Fruit fly (Drosophila melanogaster) whole organism, embryonic: Measurements from ENCODE around the gene Pgant7.
A peak's percentile ranks its signal among the peaks of the same experiment; 100 is the strongest.

Experiments used
- Atf-2 ChIP-seq: fragments of 200-800 bp; sonication (Bioruptor generic); optimal IDR thresholded peaks from 2 replicates; lab custom pipeline; 2016; ENCODE audit warnings: missing biosample characterization, missing genetic modification characterization
- Awh ChIP-seq: fragments of 200-800 bp; sonication (Bioruptor generic); IDR thresholded peaks from 2 replicates; pipeline ENCODE4, ENCODE4 v1.3.6; 2022; ENCODE audit warnings: missing biosample characterization, missing genetic modification characterization
- Bgb ChIP-seq: fragments of 200-800 bp; sonication (Bioruptor generic); IDR thresholded peaks from 2 replicates; pipeline ENCODE4 v1.3.6; 2022; ENCODE audit warnings: missing biosample characterization, missing genetic modification characterization; ENCODE audit not compliant: partially characterized antibody
- CG10267 ChIP-seq: fragments of 200-800 bp; sonication (Bioruptor generic); optimal IDR thresholded peaks from 2 replicates; lab custom pipeline; 2018; ENCODE audit warnings: missing biosample characterization, mild to moderate bottlenecking, missing genetic modification characterization, moderate library complexity
- CG11696 ChIP-seq: fragments of 200-800 bp; sonication (Bioruptor generic); IDR thresholded peaks from 2 replicates; pipeline ENCODE4 v1.3.6; 2022; ENCODE audit warnings: missing biosample characterization, missing genetic modification characterization
- CG13296 ChIP-seq: fragments of 200-800 bp; sonication (Bioruptor generic); optimal IDR thresholded peaks from 3 replicates; lab custom pipeline; 2018; ENCODE audit warnings: missing biosample characterization, mild to moderate bottlenecking, missing genetic modification characterization
- CG14050 ChIP-seq: fragments of 200-800 bp; sonication (Bioruptor generic); IDR thresholded peaks from 3 replicates; pipeline ENCODE4 v1.3.6; 2022; ENCODE audit warnings: missing biosample characterization, missing genetic modification characterization
- CG1792 ChIP-seq: fragments of 200-800 bp; sonication (Bioruptor generic); optimal IDR thresholded peaks from 2 replicates; lab custom pipeline; 2016; ENCODE audit warnings: missing biosample characterization, missing genetic modification characterization
- CG34224 ChIP-seq: fragments of 200-800 bp; sonication (Bioruptor generic); IDR thresholded peaks from 3 replicates; pipeline ENCODE4 v1.3.6; 2022; ENCODE audit warnings: missing biosample characterization, missing genetic modification characterization; ENCODE audit not compliant: partially characterized antibody
- CG4282 ChIP-seq: fragments of 200-800 bp; sonication (Bioruptor generic); optimal IDR thresholded peaks from 2 replicates; lab custom pipeline; 2016; ENCODE audit warnings: missing biosample characterization, missing genetic modification characterization
- CG7357 ChIP-seq: fragments of 200-800 bp; sonication (Bioruptor generic); IDR thresholded peaks from 3 replicates; pipeline ENCODE4 v1.3.6; 2022; ENCODE audit warnings: missing biosample characterization, missing genetic modification characterization
- CG8290 ChIP-seq, 3 experiments: fragments of 200-800 bp; sonication (Bioruptor generic); optimal IDR thresholded peaks; 2 replicates each; lab custom pipeline; 2016 to 2019; ENCODE audit warnings: missing biosample characterization in 3 of 3, missing genetic modification characterization in 3 of 3, mild to moderate bottlenecking in 2 of 3, moderate library complexity in 1 of 3
- CG8388 ChIP-seq: fragments of 200-800 bp; sonication (Bioruptor generic); optimal IDR thresholded peaks from 2 replicates; lab custom pipeline; 2019; ENCODE audit warnings: missing biosample characterization, mild to moderate bottlenecking, missing genetic modification characterization, moderate library complexity
- CG8765 ChIP-seq: fragments of 200-800 bp; sonication (Bioruptor generic); IDR thresholded peaks from 2 replicates; pipeline ENCODE4 v1.3.6; 2022; ENCODE audit warnings: missing biosample characterization, missing genetic modification characterization
- CG9437 ChIP-seq: fragments of 200-800 bp; sonication (Bioruptor generic); optimal IDR thresholded peaks from 2 replicates; lab custom pipeline; 2018; ENCODE audit warnings: missing biosample characterization, mild to moderate bottlenecking, missing genetic modification characterization
- CrebB ChIP-seq: fragments of 200-800 bp; sonication (Bioruptor generic); optimal IDR thresholded peaks from 3 replicates; lab custom pipeline; 2018; ENCODE audit warnings: missing biosample characterization, mild to moderate bottlenecking, missing genetic modification characterization
- Dref ChIP-seq: fragments of 200-800 bp; sonication (Bioruptor generic); IDR thresholded peaks from 2 replicates; pipeline ENCODE4 v1.3.6; 2022; ENCODE audit warnings: missing biosample characterization, missing genetic modification characterization
- E2f1 ChIP-seq: fragments of 200-800 bp; sonication (Bioruptor generic); IDR thresholded peaks from 2 replicates; pipeline ENCODE4 v1.3.6; 2022; ENCODE audit warnings: missing biosample characterization, missing genetic modification characterization
- Elba2 ChIP-seq: fragments of 200-800 bp; sonication (Bioruptor generic); optimal IDR thresholded peaks from 3 replicates; lab custom pipeline; 2016; ENCODE audit warnings: missing biosample characterization, missing genetic modification characterization
- Ets97D ChIP-seq: fragments of 200-800 bp; sonication (Bioruptor generic); optimal IDR thresholded peaks from 3 replicates; lab custom pipeline; 2016; ENCODE audit warnings: missing biosample characterization, missing genetic modification characterization
- GATAe ChIP-seq: fragments of 200-800 bp; sonication (Bioruptor generic); conservative IDR thresholded peaks from 2 replicates; pipeline ENCODE4 v1.3.6; 2022; ENCODE audit warnings: missing biosample characterization, missing genetic modification characterization
- Gug ChIP-seq: fragments of 200-800 bp; sonication (Bioruptor generic); IDR thresholded peaks from 4 replicates; pipeline ENCODE4 v1.3.6; 2022; ENCODE audit warnings: missing biosample characterization, missing genetic modification characterization
- MESR4 ChIP-seq: fragments of 200-800 bp; sonication (Bioruptor generic); optimal IDR thresholded peaks from 2 replicates; lab custom pipeline; 2018; ENCODE audit warnings: missing biosample characterization, mild to moderate bottlenecking, missing genetic modification characterization, moderate library complexity
- NC2α ChIP-seq: fragments of 200-800 bp; sonication (Bioruptor generic); optimal IDR thresholded peaks from 2 replicates; lab custom pipeline; 2016; ENCODE audit warnings: missing biosample characterization, missing genetic modification characterization
- Nf-YB ChIP-seq: fragments of 200-800 bp; sonication (Bioruptor generic); optimal IDR thresholded peaks from 3 replicates; lab custom pipeline; 2019; ENCODE audit warnings: missing biosample characterization, mild to moderate bottlenecking, missing genetic modification characterization, moderate library complexity
- Ravus ChIP-seq: fragments of 200-800 bp; sonication (Bioruptor generic); IDR thresholded peaks from 2 replicates; pipeline ENCODE4 v1.3.6; 2022; ENCODE audit warnings: missing biosample characterization, missing genetic modification characterization
- Spps ChIP-seq: fragments of 200-800 bp; sonication (Bioruptor generic); optimal IDR thresholded peaks from 2 replicates; lab custom pipeline; 2018; ENCODE audit warnings: missing biosample characterization, mild to moderate bottlenecking, missing genetic modification characterization
- TFAM ChIP-seq: fragments of 200-800 bp; sonication (Bioruptor generic); optimal IDR thresholded peaks from 2 replicates; lab custom pipeline; 2017; ENCODE audit warnings: missing biosample characterization, missing genetic modification characterization, inconsistent platforms
- Trl ChIP-seq, 3 experiments: fragments of >200 bp in 2 of 3; fragments of 200-800 bp in 1 of 3; sonication (Bioruptor generic) in 1 of 3; optimal IDR thresholded peaks; 2 replicates in 1 of 3; 3 replicates in 2 of 3; lab custom pipeline; 2016 to 2017; ENCODE audit warnings: missing biosample characterization in 1 of 3, missing genetic modification characterization in 1 of 3
- ab ChIP-seq: fragments of 200-800 bp; sonication (Bioruptor generic); optimal IDR thresholded peaks from 2 replicates; lab custom pipeline; 2016; ENCODE audit warnings: missing biosample characterization, missing genetic modification characterization
- al ChIP-seq: fragments of 200-800 bp; sonication (Bioruptor generic); IDR thresholded peaks from 2 replicates; pipeline ENCODE4 v1.3.6; 2022; ENCODE audit warnings: missing biosample characterization, missing genetic modification characterization
- ap ChIP-seq: fragments of 200-800 bp; sonication (Bioruptor generic); IDR thresholded peaks from 2 replicates; pipeline ENCODE4 v1.3.6; 2022; ENCODE audit warnings: missing biosample characterization, missing genetic modification characterization
- bcd ChIP-seq: fragments of 200-800 bp; sonication (Bioruptor generic); optimal IDR thresholded peaks from 2 replicates; lab custom pipeline; 2017; ENCODE audit warnings: missing biosample characterization, mild to moderate bottlenecking, missing genetic modification characterization
- crp ChIP-seq, 2 experiments: fragments of 200-800 bp; sonication (Bioruptor generic); optimal IDR thresholded peaks; 2 replicates in 1 of 2; 3 replicates in 1 of 2; lab custom pipeline; 2017; ENCODE audit warnings: missing biosample characterization in 2 of 2, missing genetic modification characterization in 2 of 2, mild to moderate bottlenecking in 1 of 2, moderate library complexity in 1 of 2
- danr ChIP-seq: fragments of 200-800 bp; sonication (Bioruptor generic); IDR thresholded peaks from 2 replicates; pipeline ENCODE4 v1.3.6; 2022; ENCODE audit warnings: missing biosample characterization, missing genetic modification characterization
- dimm ChIP-seq: fragments of 200-800 bp; sonication (Bioruptor generic); IDR thresholded peaks from 2 replicates; pipeline ENCODE4 v1.3.6; 2022; ENCODE audit warnings: missing biosample characterization, missing genetic modification characterization
- esg ChIP-seq: fragments of 200-800 bp; sonication (Bioruptor generic); conservative IDR thresholded peaks from 2 replicates; pipeline ENCODE4 v1.3.6; 2022; ENCODE audit warnings: missing biosample characterization, missing genetic modification characterization
- eyg ChIP-seq: fragments of 200-800 bp; sonication (Bioruptor generic); optimal IDR thresholded peaks from 3 replicates; lab custom pipeline; 2016; ENCODE audit warnings: missing biosample characterization, missing genetic modification characterization
- gsb ChIP-seq: fragments of 200-800 bp; sonication (Bioruptor generic); IDR thresholded peaks from 2 replicates; pipeline ENCODE4 v1.3.6; 2022; ENCODE audit warnings: missing biosample characterization, missing genetic modification characterization
- maf-S ChIP-seq: fragments of 200-800 bp; sonication (Bioruptor generic); optimal IDR thresholded peaks from 2 replicates; lab custom pipeline; 2016; ENCODE audit warnings: missing biosample characterization, missing genetic modification characterization
- mirr ChIP-seq: fragments of 200-800 bp; sonication (Bioruptor generic); optimal IDR thresholded peaks from 3 replicates; lab custom pipeline; 2018; ENCODE audit warnings: missing biosample characterization, mild to moderate bottlenecking, missing genetic modification characterization
- pb ChIP-seq: fragments of 200-800 bp; sonication (Bioruptor generic); optimal IDR thresholded peaks from 3 replicates; lab custom pipeline; 2016; ENCODE audit warnings: missing biosample characterization, missing genetic modification characterization
- ranshi ChIP-seq: fragments of 200-800 bp; sonication (Bioruptor generic); IDR thresholded peaks from 2 replicates; pipeline ENCODE4 v1.3.6; 2022; ENCODE audit warnings: missing biosample characterization, missing genetic modification characterization
- run ChIP-seq: fragments of 200-800 bp; sonication (Bioruptor generic); optimal IDR thresholded peaks from 3 replicates; lab custom pipeline; 2018; ENCODE audit warnings: missing biosample characterization, mild to moderate bottlenecking, missing genetic modification characterization
- sens-2 ChIP-seq: fragments of 200-800 bp; sonication (Bioruptor generic); IDR thresholded peaks from 2 replicates; pipeline ENCODE4 v1.3.6; 2022; ENCODE audit warnings: missing biosample characterization, missing genetic modification characterization
- seq ChIP-seq: fragments of 200-800 bp; sonication (Bioruptor generic); IDR thresholded peaks from 2 replicates; pipeline ENCODE4 v1.3.6; 2022; ENCODE audit warnings: missing biosample characterization, missing genetic modification characterization
- so ChIP-seq: fragments of 200-800 bp; sonication (Bioruptor generic); IDR thresholded peaks from 3 replicates; pipeline ENCODE4 v1.3.6; 2022; ENCODE audit warnings: missing biosample characterization, missing genetic modification characterization
- usp ChIP-seq: fragments of >200 bp; optimal IDR thresholded peaks from 2 replicates; lab custom pipeline; 2017; ENCODE audit warnings: missing biosample characterization, missing genetic modification characterization
- wdn ChIP-seq: fragments of 200-800 bp; sonication (Bioruptor generic); IDR thresholded peaks from 2 replicates; pipeline ENCODE4 v1.3.6; 2022; ENCODE audit warnings: missing biosample characterization, missing genetic modification characterization
- yki ChIP-seq: fragments of >200 bp; optimal IDR thresholded peaks from 3 replicates; lab custom pipeline; 2018
- zf30C ChIP-seq: fragments of 200-800 bp; sonication (Bioruptor generic); optimal IDR thresholded peaks from 3 replicates; lab custom pipeline; 2018; ENCODE audit warnings: missing biosample characterization, mild to moderate bottlenecking, missing genetic modification characterization

Gene Pgant7

DNA sequence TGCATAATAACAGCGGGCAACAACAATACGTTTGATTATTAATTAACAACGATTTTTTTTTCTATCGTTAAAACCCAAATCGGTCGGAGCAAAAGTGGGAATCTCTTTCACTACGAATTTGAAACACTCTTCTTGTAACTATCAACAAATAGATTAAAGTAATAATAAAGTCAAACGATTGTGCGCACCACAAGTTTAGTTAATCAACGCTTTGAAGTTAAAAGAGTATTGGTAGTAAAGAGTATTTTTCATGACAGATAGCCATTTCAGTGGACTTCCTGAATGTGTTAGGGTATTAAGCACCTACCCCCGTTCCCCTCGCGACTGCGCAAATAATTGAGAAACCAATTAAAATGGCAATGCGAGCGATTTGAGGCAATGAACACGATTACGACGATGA lies 47.0 kb upstream of the Pgant7 start (continued):
- TF ChIP-seq zf30C (GFP tag; lab: Kevin White, UChicago): no peak
- TF ChIP-seq Bgb: no peak
- peak; percentile 44 for TF ChIP-seq eyg (GFP tag; lab: Kevin White, UChicago)
- TF ChIP-seq CG7357 (GFP tag; lab: Robert Waterston, UW): peak; percentile 79
- TF ChIP-seq so: peak; percentile 67
- peak; percentile 70 for TF ChIP-seq CG14050
- TF ChIP-seq E2f1 (GFP tag; lab: Robert Waterston, UW): peak; percentile 88
- TF ChIP-seq NC2α: no peak
- no peak for TF ChIP-seq CG8290 (GFP tag; optimal IDR thresholded peaks at IDR 0.05; lab: Kevin White, UChicago)
- TF ChIP-seq CG8290 (tag; optimal IDR thresholded peaks at IDR 0.05; lab: Kevin White, UChicago): peak in 1 of 2 experiments; percentile 90
- peak; percentile 82 for TF ChIP-seq seq (GFP tag; lab: Robert Waterston, UW)
- TF ChIP-seq run (tag; lab: Kevin White, UChicago): peak; percentile 53
- TF ChIP-seq sens-2 (GFP tag; lab: Robert Waterston, UW): peak; percentile 73
- peak; percentile 75 for TF ChIP-seq Gug (GFP tag; lab: Robert Waterston, UW)
- TF ChIP-seq CG11696 (GFP tag; lab: Robert Waterston, UW): 0 out of 2 replicates have a peak, but pooled peaks have one; percentile 39
- TF ChIP-seq CrebB (tag; lab: Kevin White, UChicago): peak; percentile 53
- TF ChIP-seq Nf-YB (GFP tag; lab: Kevin White, UChicago): peak; percentile 43
- TF ChIP-seq CG34224: no peak
- TF ChIP-seq Elba2 (GFP tag; lab: Kevin White, UChicago): no peak
- TF ChIP-seq Ets97D (GFP tag; lab: Kevin White, UChicago): no peak
- TF ChIP-seq al (GFP tag; lab: Robert Waterston, UW): peak; percentile 86
- peak; percentile 75 for TF ChIP-seq CG13296
- peak; percentile 39 for TF ChIP-seq ab (GFP tag; lab: Kevin White, UChicago)
- no peak for TF ChIP-seq Trl (optimal IDR thresholded peaks at IDR 0.05; lab: Kevin White, UChicago)
- TF ChIP-seq Trl (GFP tag; optimal IDR thresholded peaks at IDR 0.05; lab: Kevin White, UChicago): peak; percentile 70
- peak; percentile 82 for TF ChIP-seq ap (GFP tag; lab: Robert Waterston, UW)
- TF ChIP-seq maf-S (GFP tag; lab: Kevin White, UChicago): peak; percentile 62
- TF ChIP-seq Atf-2 (GFP tag; lab: Kevin White, UChicago): peak; percentile 68
- peak; percentile 89 for TF ChIP-seq gsb (GFP tag; lab: Robert Waterston, UW)
- TF ChIP-seq crp (GFP tag; optimal IDR thresholded peaks at IDR 0.05; lab: Kevin White, UChicago): peak in 1 of 2 experiments; percentile 2
- peak; percentile 60 for TF ChIP-seq CG9437
- 0 out of 2 replicates have a peak, but pooled peaks have one; percentile 41 for TF ChIP-seq wdn (GFP tag; lab: Robert Waterston, UW)
- peak; percentile 60 for TF ChIP-seq CG10267 (tag; lab: Kevin White, UChicago)
- TF ChIP-seq CG4282 (GFP tag; lab: Kevin White, UChicago): peak; percentile 15
- TF ChIP-seq usp: no peak
- TF ChIP-seq GATAe (GFP tag; lab: Robert Waterston, UW): peak; percentile 45; the same call in 1 of the 2 replicates
- TF ChIP-seq Dref (GFP tag; lab: Robert Waterston, UW): 0 out of 2 replicates have a peak, but pooled peaks have one; percentile 8
- peak; percentile 85 for TF ChIP-seq ranshi (GFP tag; lab: Robert Waterston, UW)
- TF ChIP-seq pb: peak; percentile 39
- TF ChIP-seq TFAM (GFP tag; lab: Kevin White, UChicago): no peak
- peak; percentile 47 for TF ChIP-seq CG8388 (GFP tag; lab: Kevin White, UChicago)
- no peak for TF ChIP-seq Spps
- no peak for TF ChIP-seq MESR4 (GFP tag; lab: Kevin White, UChicago)
- no peak for TF ChIP-seq dimm (GFP tag; lab: Robert Waterston, UW)
- TF ChIP-seq yki (lab: Kevin White, UChicago): no peak
- peak; percentile 79 for TF ChIP-seq bcd (GFP tag; lab: Kevin White, UChicago)
- peak; percentile 54; the same call in 1 of the 2 replicates for TF ChIP-seq CG8765
- TF ChIP-seq Awh (GFP tag; lab: Robert Waterston, UW): peak; percentile 63; the same call in 1 of the 2 replicates
- peak; percentile 69 for TF ChIP-seq Ravus
- peak; percentile 73 for TF ChIP-seq mirr (GFP tag; lab: Kevin White, UChicago)
- TF ChIP-seq esg (GFP tag; lab: Robert Waterston, UW): peak; percentile 82
- TF ChIP-seq CG1792 (GFP tag; lab: Kevin White, UChicago): peak; percentile 63
- peak; percentile 77 for TF ChIP-seq danr (GFP tag; lab: Robert Waterston, UW)
